Worm (Caenorhabditis elegans) whole organism, young adult: ENCODE data around the gene puf-5.

Source experiments
- F23B12.7 ChIP-seq: sonication (generic microtip); optimal IDR thresholded peaks from 2 replicates; lab custom pipeline; 2017; ENCODE audit warnings: missing genetic modification characterization, mild to moderate bottlenecking, missing compliant biosample characterization, antibody characterized with exemption, moderate library complexity; ENCODE audit not compliant: insufficient read depth
- F55B11.4 ChIP-seq: sonication (generic microtip); optimal IDR thresholded peaks from 2 replicates; lab custom pipeline; 2016; ENCODE audit warnings: missing compliant biosample characterization, missing genetic modification characterization, borderline replicate concordance; ENCODE audit not compliant: insufficient read depth
- F57C9.4 ChIP-seq: sonication (generic microtip); optimal IDR thresholded peaks from 2 replicates; lab custom pipeline; 2017; ENCODE audit warnings: mild to moderate bottlenecking, missing genetic modification characterization, missing compliant biosample characterization
- T07F8.4 ChIP-seq: sonication (generic microtip); optimal IDR thresholded peaks from 2 replicates; lab custom pipeline; 2016; ENCODE audit warnings: mild to moderate bottlenecking, missing genetic modification characterization, moderate library complexity, missing compliant biosample characterization
- T26A5.8 ChIP-seq: sonication (generic microtip); optimal IDR thresholded peaks from 2 replicates; lab custom pipeline; 2016; ENCODE audit warnings: missing genetic modification characterization, missing compliant biosample characterization
- Y53G8AR.9 ChIP-seq: fragments of 200-800 bp; sonication (Bioruptor generic); conservative IDR thresholded peaks from 2 replicates; pipeline ENCODE4 v1.3.6; 2022; ENCODE audit warnings: missing genetic modification reagents, missing genetic modification characterization, missing compliant biosample characterization
- Y56A3A.18 ChIP-seq: fragments of 200-800 bp; sonication (Bioruptor generic); IDR thresholded peaks from 2 replicates; pipeline ENCODE4 v1.3.6; 2022; ENCODE audit warnings: missing genetic modification reagents, missing genetic modification characterization, missing compliant biosample characterization
- attf-3 ChIP-seq: fragments of 200-800 bp; sonication (Bioruptor generic); conservative IDR thresholded peaks from 2 replicates; pipeline ENCODE4 v1.3.6; 2022; ENCODE audit warnings: missing genetic modification reagents, missing genetic modification characterization, missing compliant biosample characterization
- attf-5 ChIP-seq: fragments of 200-800 bp; sonication (Bioruptor generic); optimal IDR thresholded peaks from 2 replicates; lab custom pipeline; 2018; ENCODE audit warnings: mild to moderate bottlenecking, missing genetic modification characterization, missing compliant biosample characterization
- bed-1 ChIP-seq: fragments of 200-800 bp; sonication (Bioruptor generic); IDR thresholded peaks from 2 replicates; pipeline ENCODE4 v1.3.6; 2022; ENCODE audit warnings: missing genetic modification reagents, missing genetic modification characterization, missing compliant biosample characterization
- cebp-1 ChIP-seq, 2 experiments: fragments of 200-800 bp in 1 of 2; sonication (Bioruptor generic) in 1 of 2; sonication (generic microtip) in 1 of 2; IDR thresholded peaks in 1 of 2; optimal IDR thresholded peaks in 1 of 2; 2 replicates each; pipeline versions ENCODE4 v1.3.6 to Lab custom; 2017 to 2022; ENCODE audit warnings: missing compliant biosample characterization in 2 of 2, missing genetic modification characterization in 2 of 2, mild to moderate bottlenecking in 1 of 2, missing genetic modification reagents in 1 of 2, moderate library complexity in 1 of 2
- egl-18 ChIP-seq: fragments of 200-800 bp; sonication (Bioruptor generic); IDR thresholded peaks from 2 replicates; pipeline ENCODE4 v1.3.6; 2022; ENCODE audit warnings: missing genetic modification reagents, missing genetic modification characterization, missing compliant biosample characterization
- egl-44 ChIP-seq: fragments of 200-800 bp; sonication (Bioruptor generic); IDR thresholded peaks from 2 replicates; pipeline ENCODE4 v1.3.6; 2022; ENCODE audit warnings: missing genetic modification reagents, missing genetic modification characterization, missing compliant biosample characterization
- hmg-1.2 ChIP-seq: fragments of 200-800 bp; sonication (Bioruptor generic); IDR thresholded peaks from 2 replicates; pipeline ENCODE4 v1.3.6; 2022; ENCODE audit warnings: missing genetic modification reagents, missing genetic modification characterization, missing compliant biosample characterization
- hmg-20 ChIP-seq: fragments of 200-800 bp; sonication (Bioruptor generic); IDR thresholded peaks from 2 replicates; pipeline ENCODE4 v1.3.6; 2022; ENCODE audit warnings: missing genetic modification reagents, missing genetic modification characterization, missing compliant biosample characterization
- hrde-1 ChIP-seq: sonication (generic microtip); optimal IDR thresholded peaks from 2 replicates; lab custom pipeline; 2016; ENCODE audit warnings: missing genetic modification characterization, mild to moderate bottlenecking, missing compliant biosample characterization, moderate library complexity, missing genotype, missing genetic modification reagents, borderline replicate concordance
- let-526 ChIP-seq: fragments of 200-800 bp; sonication (Bioruptor generic); IDR thresholded peaks from 2 replicates; pipeline ENCODE4 v1.3.6; 2022; ENCODE audit warnings: missing genetic modification reagents, missing genetic modification characterization, missing compliant biosample characterization
- let-607 ChIP-seq, 2 experiments: fragments of 200-800 bp in 1 of 2; sonication (Bioruptor generic) in 1 of 2; sonication (generic microtip) in 1 of 2; optimal IDR thresholded peaks; 2 replicates each; lab custom pipeline; 2016 to 2018; ENCODE audit warnings: mild to moderate bottlenecking in 2 of 2, missing compliant biosample characterization in 2 of 2, missing genetic modification characterization in 2 of 2, moderate library complexity in 2 of 2, missing genotype in 1 of 2
- lin-35 ChIP-seq, 3 experiments: fragments of 150-350 bp in 2 of 3; sonication (generic microtip) in 1 of 3; optimal IDR thresholded peaks; 2 replicates each; lab custom pipeline; 2014 to 2018; ENCODE audit warnings: missing biosample characterization in 3 of 3, missing genetic modification characterization in 3 of 3, missing genetic modification reagents in 3 of 3
- lin-40 ChIP-seq: sonication (generic microtip); optimal IDR thresholded peaks from 2 replicates; lab custom pipeline; 2016; ENCODE audit warnings: missing genetic modification characterization, mild to moderate bottlenecking, missing compliant biosample characterization, missing genotype, missing genetic modification reagents
- lin-54 ChIP-seq: fragments of 200-800 bp; sonication (Bioruptor generic); optimal IDR thresholded peaks from 2 replicates; lab custom pipeline; 2018; ENCODE audit warnings: mild to moderate bottlenecking, missing genetic modification characterization, missing compliant biosample characterization
- madf-10 ChIP-seq: sonication (generic microtip); optimal IDR thresholded peaks from 2 replicates; lab custom pipeline; 2016; ENCODE audit warnings: mild to moderate bottlenecking, missing genetic modification characterization, missing compliant biosample characterization
- madf-3 ChIP-seq: fragments of 200-800 bp; sonication (Bioruptor generic); IDR thresholded peaks from 2 replicates; pipeline ENCODE4 v1.3.6; 2022; ENCODE audit warnings: missing genetic modification reagents, missing genetic modification characterization, missing compliant biosample characterization
- mxl-1 ChIP-seq: sonication (generic microtip); optimal IDR thresholded peaks from 2 replicates; lab custom pipeline; 2016; ENCODE audit warnings: missing genetic modification characterization, missing compliant biosample characterization
- nfya-2 ChIP-seq: fragments of 200-800 bp; sonication (Bioruptor generic); IDR thresholded peaks from 2 replicates; pipeline ENCODE4 v1.3.6; 2022; ENCODE audit warnings: missing genetic modification reagents, missing genetic modification characterization, missing compliant biosample characterization
- nfyb-1 ChIP-seq: fragments of 200-800 bp; sonication (Bioruptor generic); IDR thresholded peaks from 2 replicates; pipeline ENCODE4 v1.3.6; 2022; ENCODE audit warnings: missing genetic modification reagents, missing genetic modification characterization, missing compliant biosample characterization
- nhr-179 ChIP-seq: sonication (generic microtip); optimal IDR thresholded peaks from 2 replicates; lab custom pipeline; 2016; ENCODE audit warnings: mild to moderate bottlenecking, missing genetic modification characterization, missing compliant biosample characterization
- nhr-80 ChIP-seq: sonication (generic microtip); optimal IDR thresholded peaks from 2 replicates; lab custom pipeline; 2016; ENCODE audit warnings: missing genetic modification characterization, missing compliant biosample characterization
- nhr-90 ChIP-seq: sonication (generic microtip); optimal IDR thresholded peaks from 2 replicates; lab custom pipeline; 2016; ENCODE audit warnings: missing genotype, mild to moderate bottlenecking, missing genetic modification characterization, missing compliant biosample characterization
- pbrm-1 ChIP-seq: fragments of 200-800 bp; sonication (Bioruptor generic); IDR thresholded peaks from 2 replicates; pipeline ENCODE4 v1.3.6; 2022; ENCODE audit warnings: missing genetic modification reagents, missing genetic modification characterization, missing compliant biosample characterization
- rcor-1 ChIP-seq: fragments of 200-800 bp; sonication (Bioruptor generic); IDR thresholded peaks from 2 replicates; pipeline ENCODE4 v1.3.6; 2022; ENCODE audit warnings: missing genetic modification reagents, missing genetic modification characterization, missing compliant biosample characterization
- rpc-1 ChIP-seq, 2 experiments: fragments of 150-350 bp in 1 of 2; sonication (generic microtip) in 1 of 2; optimal IDR thresholded peaks; 2 replicates each; lab custom pipeline; 2014 to 2018; ENCODE audit warnings: missing biosample characterization in 1 of 2, missing genetic modification characterization in 1 of 2, missing genetic modification reagents in 1 of 2, missing genotype in 1 of 2
- sea-2 ChIP-seq: fragments of 200-800 bp; sonication (Bioruptor generic); IDR thresholded peaks from 2 replicates; pipeline ENCODE4 v1.3.6; 2022; ENCODE audit warnings: missing genetic modification characterization, missing compliant biosample characterization
- snpc-1.1 ChIP-seq: sonication (generic microtip); optimal IDR thresholded peaks from 2 replicates; lab custom pipeline; 2017; ENCODE audit warnings: missing genetic modification characterization, mild to moderate bottlenecking, missing compliant biosample characterization, antibody characterized with exemption, moderate library complexity, missing genotype, missing genetic modification reagents; ENCODE audit not compliant: insufficient read depth
- snpc-3.4 ChIP-seq: sonication (generic microtip); optimal IDR thresholded peaks from 2 replicates; lab custom pipeline; 2017; ENCODE audit warnings: missing genetic modification characterization, mild to moderate bottlenecking, missing compliant biosample characterization, antibody characterized with exemption, moderate library complexity, missing genotype, missing genetic modification reagents
- somi-1 ChIP-seq: fragments of 200-800 bp; sonication (Bioruptor generic); optimal IDR thresholded peaks from 2 replicates; lab custom pipeline; 2018; ENCODE audit warnings: mild to moderate bottlenecking, missing genetic modification characterization, missing compliant biosample characterization
- tbp1 ChIP-seq: fragments of 200-800 bp; sonication (Bioruptor generic); optimal IDR thresholded peaks from 2 replicates; lab custom pipeline; 2018; ENCODE audit warnings: mild to moderate bottlenecking, missing genetic modification characterization, missing compliant biosample characterization
- tbx-9 ChIP-seq: sonication (generic microtip); optimal IDR thresholded peaks from 2 replicates; lab custom pipeline; 2016; ENCODE audit warnings: borderline replicate concordance, missing genetic modification characterization, inconsistent platforms, missing compliant biosample characterization
- zfh-2 ChIP-seq: fragments of 200-800 bp; sonication (Bioruptor generic); conservative IDR thresholded peaks from 2 replicates; pipeline ENCODE4 v1.3.6; 2022; ENCODE audit warnings: missing genetic modification reagents, missing genetic modification characterization, missing compliant biosample characterization
- ztf-18 ChIP-seq: sonication (generic microtip); optimal IDR thresholded peaks from 2 replicates; lab custom pipeline; 2016; ENCODE audit warnings: missing genotype, mild to moderate bottlenecking, missing genetic modification characterization, missing compliant biosample characterization
- ztf-22 ChIP-seq: fragments of 200-800 bp; sonication (Bioruptor generic); optimal IDR thresholded peaks from 2 replicates; lab custom pipeline; 2018; ENCODE audit warnings: mild to moderate bottlenecking, missing genetic modification characterization, moderate library complexity, missing compliant biosample characterization
- ztf-26 ChIP-seq: sonication (generic microtip); optimal IDR thresholded peaks from 2 replicates; lab custom pipeline; 2017; ENCODE audit warnings: missing genetic modification characterization, missing compliant biosample characterization
- ztf-28 ChIP-seq: fragments of 200-800 bp; sonication (Bioruptor generic); IDR thresholded peaks from 2 replicates; pipeline ENCODE4 v1.3.6; 2022; ENCODE audit warnings: missing genetic modification reagents, missing genetic modification characterization, missing compliant biosample characterization
- ztf-6 ChIP-seq: fragments of 200-800 bp; sonication (Bioruptor generic); IDR thresholded peaks from 2 replicates; pipeline ENCODE4 v1.3.6; 2022; ENCODE audit warnings: missing genetic modification reagents, missing genetic modification characterization, missing compliant biosample characterization

Gene puf-5

ce11 chrII:8569038-8569977 is 6.0 kb upstream of the puf-5 start, which contains the start of the genes col-38 and rpl-5 (continued):
- TF ChIP-seq hrde-1 (tag; lab: Kevin White, UChicago) (no peak), snpc-3.4 (tag; lab: Kevin White, UChicago) (peak; percentile 79), tbx-9 (tag; lab: Kevin White, UChicago) (no peak), ztf-28 (GFP tag; lab: Robert Waterston, UW) (0 out of 2 replicates have a peak, but pooled peaks have one; percentile 36), nfyb-1 (GFP tag; lab: Robert Waterston, UW) (0 out of 2 replicates have a peak, but pooled peaks have one; percentile 59), lin-54 (GFP tag; lab: Kevin White, UChicago) (peak; percentile 98), let-526 (no peak), rpc-1 (optimal IDR thresholded peaks at IDR 0.05; lab: Kevin White, UChicago) (no peak), rpc-1 (tag; optimal IDR thresholded peaks at IDR 0.05; lab: Kevin White, UChicago) (no peak), T26A5.8 (tag; lab: Kevin White, UChicago) (no peak), hmg-1.2 (GFP tag; lab: Robert Waterston, UW) (peak; percentile 62), nhr-80 (tag; lab: Kevin White, UChicago) (peak; percentile 52), nhr-90 (tag; lab: Kevin White, UChicago) (peak; percentile 31), attf-5 (GFP tag; lab: Kevin White, UChicago) (peak; percentile 94), zfh-2 (no peak), cebp-1 (GFP tag; IDR thresholded peaks at IDR 0.05; lab: Robert Waterston, UW) (peak; percentile 25; the same call in 1 of the 2 replicates), cebp-1 (tag; optimal IDR thresholded peaks at IDR 0.05; lab: Kevin White, UChicago) (peak; percentile 72), snpc-1.1 (tag; lab: Kevin White, UChicago) (peak; percentile 69), F57C9.4 (tag; lab: Kevin White, UChicago) (no peak), ztf-26 (tag; lab: Kevin White, UChicago) (peak; percentile 29), bed-1 (GFP tag; lab: Robert Waterston, UW) (no peak), T07F8.4 (no peak), madf-3 (GFP tag; lab: Robert Waterston, UW) (peak; percentile 39; the same call in 1 of the 2 replicates), hmg-20 (GFP tag; lab: Robert Waterston, UW) (no peak), ztf-22 (no peak), egl-18 (GFP tag; lab: Robert Waterston, UW) (no peak), let-607 (tag; optimal IDR thresholded peaks at IDR 0.05; lab: Kevin White, UChicago) (peak; percentile 69 to 83), pbrm-1 (peak; percentile 83), lin-35 (GFP tag; optimal IDR thresholded peaks at IDR 0.05; lab: Kevin White, UChicago) (peak; percentile 67 to 91 (median 74)), tbp1 (peak; percentile 63), nhr-179 (no peak), Y56A3A.18 (no peak), rcor-1 (GFP tag; lab: Robert Waterston, UW) (peak; percentile 69; the same call in 1 of the 2 replicates), madf-10 (tag; lab: Kevin White, UChicago) (peak; percentile 30), ztf-6 (GFP tag; lab: Robert Waterston, UW) (no peak), lin-40 (peak; percentile 56), somi-1 (GFP tag; lab: Kevin White, UChicago) (no peak), attf-3 (GFP tag; lab: Robert Waterston, UW) (peak; percentile 64), F55B11.4 (tag; lab: Kevin White, UChicago) (no peak), sea-2 (GFP tag; lab: Robert Waterston, UW) (no peak), nfya-2 (GFP tag; lab: Robert Waterston, UW) (no peak), egl-44 (GFP tag; lab: Robert Waterston, UW) (no peak), mxl-1 (no peak), ztf-18 (tag; lab: Kevin White, UChicago) (peak; percentile 43), Y53G8AR.9 (GFP tag; lab: Robert Waterston, UW) (no peak), F23B12.7 (tag; lab: Kevin White, UChicago) (peak; percentile 96)
